Worm (Caenorhabditis elegans) whole organism, early embryonic: ENCODE results near the gene srh-22.

Source experiments
- B0310.2 ChIP-seq: sonication (generic microtip); optimal IDR thresholded peaks from 2 replicates; lab custom pipeline; 2016; ENCODE audit warnings: mild to moderate bottlenecking, missing genetic modification characterization, missing compliant biosample characterization
- F13C5.2 ChIP-seq: sonication (generic microtip); optimal IDR thresholded peaks from 2 replicates; lab custom pipeline; 2017; ENCODE audit warnings: mild to moderate bottlenecking, missing genetic modification characterization, inconsistent platforms, missing compliant biosample characterization
- aly-1 ChIP-seq: sonication (generic microtip); optimal IDR thresholded peaks from 2 replicates; lab custom pipeline; 2016; ENCODE audit warnings: missing genetic modification characterization, missing compliant biosample characterization
- ama-1 ChIP-seq: fragments of 150-350 bp; optimal IDR thresholded peaks from 2 replicates; lab custom pipeline; 2014
- ceh-13 ChIP-seq: fragments of 200-800 bp; sonication (Bioruptor generic); optimal IDR thresholded peaks from 2 replicates; lab custom pipeline; 2018; ENCODE audit warnings: mild to moderate bottlenecking, missing genetic modification characterization, missing compliant biosample characterization
- ceh-36 ChIP-seq: sonication (generic microtip); optimal IDR thresholded peaks from 2 replicates; lab custom pipeline; 2016; ENCODE audit warnings: missing genetic modification characterization, inconsistent platforms, missing compliant biosample characterization
- ets-7 ChIP-seq: sonication (generic microtip); optimal IDR thresholded peaks from 2 replicates; lab custom pipeline; 2016; ENCODE audit warnings: missing genotype, missing genetic modification characterization, missing compliant biosample characterization
- flt-1 ChIP-seq: fragments of 200-800 bp; sonication (Bioruptor generic); IDR thresholded peaks from 2 replicates; pipeline ENCODE4 v1.3.6; 2022; ENCODE audit warnings: missing genetic modification characterization, missing compliant biosample characterization
- hmbx-1 ChIP-seq: sonication (generic microtip); optimal IDR thresholded peaks from 2 replicates; lab custom pipeline; 2016; ENCODE audit warnings: mild to moderate bottlenecking, missing genetic modification characterization, missing compliant biosample characterization
- hmg-4 ChIP-seq: fragments of 200-800 bp; sonication (Bioruptor generic); optimal IDR thresholded peaks from 2 replicates; lab custom pipeline; 2018; ENCODE audit warnings: mild to moderate bottlenecking, missing genetic modification characterization, missing compliant biosample characterization
- hnd-1 ChIP-seq: sonication (generic microtip); optimal IDR thresholded peaks from 2 replicates; lab custom pipeline; 2016; ENCODE audit warnings: missing genetic modification characterization, missing compliant biosample characterization
- pes-1 ChIP-seq: fragments of 200-800 bp; sonication (Bioruptor generic); IDR thresholded peaks from 2 replicates; pipeline ENCODE4 v1.3.6; 2022; ENCODE audit warnings: missing genetic modification reagents, missing genetic modification characterization, missing compliant biosample characterization
- scrt-1 ChIP-seq: fragments of 200-800 bp; sonication (Bioruptor generic); IDR thresholded peaks from 2 replicates; pipeline ENCODE4 v1.3.6; 2022; ENCODE audit warnings: missing genetic modification characterization, missing compliant biosample characterization
- sea-1 ChIP-seq: fragments of 200-800 bp; sonication (Bioruptor generic); conservative IDR thresholded peaks from 2 replicates; pipeline ENCODE4 v1.3.6; 2022; ENCODE audit warnings: missing genetic modification characterization, missing compliant biosample characterization
- tbx-11 ChIP-seq: fragments of 200-800 bp; sonication (Bioruptor generic); IDR thresholded peaks from 2 replicates; pipeline ENCODE4 v1.3.6; 2022; ENCODE audit warnings: missing genetic modification characterization, missing compliant biosample characterization
- tbx-37 ChIP-seq: fragments of 200-800 bp; sonication (Bioruptor generic); conservative IDR thresholded peaks from 2 replicates; pipeline ENCODE4 v1.3.6; 2022; ENCODE audit warnings: missing genetic modification reagents, missing genetic modification characterization, missing compliant biosample characterization
- tra-4 ChIP-seq: sonication (generic microtip); optimal IDR thresholded peaks from 2 replicates; lab custom pipeline; 2017; ENCODE audit warnings: missing genetic modification characterization, missing compliant biosample characterization

Gene srh-22

DNA sequence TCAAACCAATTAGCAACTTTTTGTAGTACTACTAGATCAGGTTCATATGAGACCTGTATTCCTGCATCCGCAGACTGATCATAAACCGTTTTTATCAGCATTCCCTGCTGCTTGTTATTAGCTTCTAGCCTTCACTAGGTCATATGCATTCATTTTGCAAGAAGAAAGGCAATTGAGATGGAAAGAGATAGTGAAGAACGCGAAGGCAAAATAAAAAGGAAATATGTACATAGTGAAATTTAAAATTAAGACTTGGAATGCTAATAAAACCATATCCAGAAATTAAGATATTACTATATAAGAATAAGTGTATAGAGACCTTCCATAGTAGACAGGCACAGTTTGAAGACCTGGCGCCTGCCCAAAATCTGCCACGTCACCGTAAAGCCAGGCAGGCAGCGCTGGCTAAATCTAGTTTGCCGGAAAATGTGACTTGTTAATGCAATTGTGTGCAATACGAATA, 1.4 kb upstream of the srh-22 start, which contains the start of the genes C02E7.8 and srh-23:
Gene C02E7.8, minus strand, starts transcription at position 101 of the 463 bp plus-strand sequence.
Gene srh-23, plus strand, starts transcription at position 413 of the 463 bp plus-strand sequence.
- no peak for TF ChIP-seq ceh-13
- no peak for TF ChIP-seq tra-4 (tag; lab: Kevin White, UChicago)
- TF ChIP-seq B0310.2 (tag; lab: Kevin White, UChicago): no peak
- TF ChIP-seq ets-7 (tag; lab: Kevin White, UChicago): no peak
- no peak for TF ChIP-seq scrt-1 (GFP tag; lab: Robert Waterston, UW)
- no peak for TF ChIP-seq flt-1 (GFP tag; lab: Robert Waterston, UW)
- no peak for TF ChIP-seq hnd-1 (tag; lab: Kevin White, UChicago)
- TF ChIP-seq ceh-36 (tag; lab: Kevin White, UChicago): no peak
- no peak for TF ChIP-seq tbx-37 (GFP tag; lab: Robert Waterston, UW)
- no peak for TF ChIP-seq hmbx-1 (tag; lab: Kevin White, UChicago)
- no peak for TF ChIP-seq F13C5.2 (tag; lab: Kevin White, UChicago)
- no peak for TF ChIP-seq sea-1 (GFP tag; lab: Robert Waterston, UW)
- no peak for TF ChIP-seq hmg-4
- TF ChIP-seq aly-1 (tag; lab: Kevin White, UChicago): no peak

DNA sequence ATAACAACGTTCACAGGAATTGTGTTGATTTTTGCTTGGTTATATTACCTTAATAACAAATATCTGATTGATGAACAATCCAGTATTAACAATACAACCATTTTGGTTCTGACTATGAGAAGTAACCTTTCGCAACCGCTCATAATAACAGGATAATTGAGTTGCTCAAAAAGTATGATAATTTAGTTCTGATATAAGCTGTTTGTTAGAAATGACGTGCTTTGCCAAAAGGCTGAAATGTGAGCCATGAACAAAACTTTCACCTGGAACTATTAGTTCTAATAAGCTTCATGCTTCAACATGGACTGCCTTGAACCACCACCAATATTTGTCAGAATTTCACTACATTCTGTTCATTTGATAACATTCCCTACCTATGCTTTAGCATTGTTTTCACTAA, 2.5 kb downstream of the srh-22 start, which contains the start of gene srh-20:
Gene srh-20, plus strand, starts transcription at position 301 of the 400 bp plus-strand sequence.
- TF ChIP-seq tbx-11 (no peak), scrt-1 (GFP tag; lab: Robert Waterston, UW) (no peak), B0310.2 (tag; lab: Kevin White, UChicago) (no peak), sea-1 (GFP tag; lab: Robert Waterston, UW) (no peak), hmg-4 (no peak), pes-1 (GFP tag; lab: Robert Waterston, UW) (no peak)

- TF ChIP-seq ceh-13: no peak
- TF ChIP-seq F13C5.2 (tag; lab: Kevin White, UChicago): no peak
- no peak for TF ChIP-seq scrt-1 (GFP tag; lab: Robert Waterston, UW)
- no peak for TF ChIP-seq tbx-11
- TF ChIP-seq ceh-36 (tag; lab: Kevin White, UChicago): no peak
- no peak for TF ChIP-seq ets-7 (tag; lab: Kevin White, UChicago)
- no peak for TF ChIP-seq hmg-4
- no peak for TF ChIP-seq aly-1 (tag; lab: Kevin White, UChicago)
- TF ChIP-seq tra-4 (tag; lab: Kevin White, UChicago): no peak
- TF ChIP-seq sea-1 (GFP tag; lab: Robert Waterston, UW): no peak
Observed at ce11 chrV:4926371-4926770, 4.2 kb downstream of the srh-22 start, which contains the start of gene srh-21. Gene srh-21 (plus strand): TSS chrV:4926671.

- no peak for TF ChIP-seq sea-1 (GFP tag; lab: Robert Waterston, UW)
- no peak for TF ChIP-seq B0310.2 (tag; lab: Kevin White, UChicago)
- TF ChIP-seq tbx-11: no peak
- no peak for TF ChIP-seq F13C5.2 (tag; lab: Kevin White, UChicago)
- TF ChIP-seq hmbx-1 (tag; lab: Kevin White, UChicago): no peak
- no peak for TF ChIP-seq pes-1 (GFP tag; lab: Robert Waterston, UW)
- no peak for TF ChIP-seq tbx-37 (GFP tag; lab: Robert Waterston, UW)
- no peak for TF ChIP-seq hmg-4
- TF ChIP-seq hnd-1 (tag; lab: Kevin White, UChicago): no peak
- no peak for TF ChIP-seq ceh-36 (tag; lab: Kevin White, UChicago)
- TF ChIP-seq flt-1 (GFP tag; lab: Robert Waterston, UW): no peak
- no peak for TF ChIP-seq aly-1 (tag; lab: Kevin White, UChicago)
- no peak for TF ChIP-seq ama-1 (lab: Kevin White, UChicago)
- TF ChIP-seq scrt-1 (GFP tag; lab: Robert Waterston, UW): no peak
Observed at ce11 chrV:4929842-4930241, 7.7 kb downstream of the srh-22 start, which contains the start of gene str-205. Gene str-205 (minus strand): TSS chrV:4929942.

DNA sequence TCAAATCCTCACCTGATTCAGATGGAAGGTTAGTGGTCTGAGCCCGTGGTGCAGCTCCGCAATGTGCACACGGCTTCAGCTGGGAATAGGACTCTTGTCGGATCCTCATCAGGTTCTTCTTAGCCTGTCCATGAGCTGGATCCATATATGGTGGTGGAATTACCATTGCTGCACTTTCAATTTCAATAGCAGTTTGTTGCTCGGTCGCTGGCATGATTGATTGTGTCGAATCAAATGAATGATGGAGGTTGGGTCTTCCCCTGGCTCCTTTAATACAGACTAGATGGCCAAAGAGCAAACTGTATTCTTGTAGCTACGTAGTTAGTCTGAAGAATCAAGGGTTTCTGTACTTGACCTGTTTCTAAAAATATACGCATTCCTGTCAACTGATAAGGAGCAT, 10.7 kb downstream of the srh-22 start, which contains the start of gene C02E7.10:
Gene C02E7.10, minus strand, starts transcription at position 232 of the 400 bp plus-strand sequence.
- TF ChIP-seq ceh-13: no peak
- no peak for TF ChIP-seq tbx-11

DNA sequence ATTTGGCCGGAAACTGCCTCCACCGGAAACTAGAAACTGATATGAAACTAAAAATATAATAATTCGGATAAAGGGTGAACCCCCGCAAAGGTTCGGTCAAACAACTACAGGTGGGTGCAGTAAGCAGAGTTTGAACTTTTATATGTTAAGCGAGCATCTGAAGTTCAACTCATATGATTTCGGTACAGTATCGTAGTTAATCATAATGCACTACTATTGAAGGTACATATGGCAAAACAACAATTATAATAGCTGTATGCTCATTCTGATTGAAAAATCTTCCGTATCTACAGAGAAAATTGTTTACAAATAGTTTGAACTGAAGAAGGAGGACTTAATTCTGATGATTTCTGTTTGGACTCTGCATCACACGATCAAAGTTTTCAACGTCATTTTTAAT, 11.1 kb downstream of the srh-22 start:
- no peak for TF ChIP-seq sea-1 (GFP tag; lab: Robert Waterston, UW)
- no peak for TF ChIP-seq flt-1 (GFP tag; lab: Robert Waterston, UW)

- TF ChIP-seq tbx-11: no peak
- no peak for TF ChIP-seq F13C5.2 (tag; lab: Kevin White, UChicago)
- TF ChIP-seq hmg-4: no peak
- TF ChIP-seq sea-1 (GFP tag; lab: Robert Waterston, UW): no peak
- no peak for TF ChIP-seq ets-7 (tag; lab: Kevin White, UChicago)
- TF ChIP-seq flt-1 (GFP tag; lab: Robert Waterston, UW): no peak
Observed at ce11 chrV:4934406-4934805, 12.3 kb downstream of the srh-22 start, which contains the start of gene catp-2. Gene catp-2 (plus strand): TSS chrV:4934706.

DNA sequence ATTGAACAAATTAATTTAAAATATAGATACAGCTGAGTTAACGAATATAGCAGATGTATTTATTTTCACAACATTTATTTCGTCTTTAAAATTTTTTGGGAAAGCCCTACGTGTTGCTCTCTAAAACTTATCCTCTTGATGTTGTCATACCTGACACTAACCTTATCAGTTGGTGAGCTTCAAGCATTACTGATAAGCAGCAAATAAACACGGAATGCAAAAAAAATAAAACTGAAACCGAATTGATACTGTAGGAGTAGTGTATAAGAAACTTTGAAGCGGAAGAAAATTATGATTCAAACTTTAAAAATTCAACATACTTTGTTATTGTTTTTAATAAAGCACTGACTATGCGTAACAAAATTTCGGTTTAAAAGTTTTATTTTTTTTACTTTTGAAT, 13.0 kb downstream of the srh-22 start:
- TF ChIP-seq tra-4 (tag; lab: Kevin White, UChicago) (no peak), ets-7 (tag; lab: Kevin White, UChicago) (no peak), tbx-37 (GFP tag; lab: Robert Waterston, UW) (no peak), hmg-4 (no peak), ceh-36 (tag; lab: Kevin White, UChicago) (no peak), aly-1 (tag; lab: Kevin White, UChicago) (no peak), scrt-1 (GFP tag; lab: Robert Waterston, UW) (no peak), hnd-1 (tag; lab: Kevin White, UChicago) (no peak), F13C5.2 (tag; lab: Kevin White, UChicago) (no peak)
